Worm (Caenorhabditis elegans) whole organism, late embryonic: ENCODE results near the gene wdr-48.
A peak's percentile ranks its signal among the peaks of the same experiment; 100 is the strongest.

Source experiments
- C08G9.2 ChIP-seq: sonication (generic microtip); optimal IDR thresholded peaks from 2 replicates; lab custom pipeline; 2016; ENCODE audit warnings: mild to moderate bottlenecking, missing genetic modification characterization, moderate library complexity, missing compliant biosample characterization
- C38D4.7 ChIP-seq: fragments of 200-800 bp; sonication (Bioruptor generic); optimal IDR thresholded peaks from 2 replicates; lab custom pipeline; 2018; ENCODE audit warnings: mild to moderate bottlenecking, missing genetic modification characterization, moderate library complexity, missing compliant biosample characterization
- T23F11.4 ChIP-seq: fragments of 200-800 bp; sonication (Bioruptor generic); optimal IDR thresholded peaks from 2 replicates; lab custom pipeline; 2018; ENCODE audit warnings: mild to moderate bottlenecking, missing genetic modification characterization, missing compliant biosample characterization
- Y22D7AL.16 ChIP-seq: sonication (generic microtip); optimal IDR thresholded peaks from 2 replicates; lab custom pipeline; 2016; ENCODE audit warnings: missing genetic modification characterization, missing compliant biosample characterization
- ahr-1 ChIP-seq: sonication (generic microtip); optimal IDR thresholded peaks from 2 replicates; lab custom pipeline; 2016; ENCODE audit warnings: missing genetic modification characterization, missing compliant biosample characterization
- ama-1 ChIP-seq: fragments of 150-350 bp; optimal IDR thresholded peaks from 2 replicates; lab custom pipeline; 2014
- ceh-14 ChIP-seq: sonication (generic microtip); optimal IDR thresholded peaks from 2 replicates; lab custom pipeline; 2016; ENCODE audit warnings: missing genotype, missing genetic modification characterization, missing compliant biosample characterization
- ceh-2 ChIP-seq: sonication (generic microtip); optimal IDR thresholded peaks from 2 replicates; lab custom pipeline; 2016; ENCODE audit warnings: missing genotype, missing genetic modification characterization, missing compliant biosample characterization
- ceh-24 ChIP-seq: sonication (generic microtip); optimal IDR thresholded peaks from 2 replicates; lab custom pipeline; 2016; ENCODE audit warnings: mild to moderate bottlenecking, missing genetic modification characterization, missing compliant biosample characterization
- ceh-30 ChIP-seq: fragments of 150-350 bp; optimal IDR thresholded peaks from 2 replicates; lab custom pipeline; 2014; ENCODE audit warnings: missing biosample characterization, missing genetic modification characterization
- ceh-31 ChIP-seq: sonication (generic microtip); optimal IDR thresholded peaks from 2 replicates; lab custom pipeline; 2016; ENCODE audit warnings: missing genetic modification characterization, missing compliant biosample characterization
- ceh-45 ChIP-seq: fragments of 200-800 bp; sonication (Bioruptor generic); IDR thresholded peaks from 2 replicates; pipeline ENCODE4 v1.3.6; 2022; ENCODE audit warnings: missing genetic modification reagents, missing genetic modification characterization, missing compliant biosample characterization
- elt-4 ChIP-seq: sonication (generic microtip); optimal IDR thresholded peaks from 2 replicates; lab custom pipeline; 2016; ENCODE audit warnings: missing genetic modification characterization, missing compliant biosample characterization
- ets-4 ChIP-seq: sonication (generic microtip); optimal IDR thresholded peaks from 2 replicates; lab custom pipeline; 2016; ENCODE audit warnings: missing genetic modification characterization, missing compliant biosample characterization
- gmeb-2 ChIP-seq: sonication (generic microtip); optimal IDR thresholded peaks from 2 replicates; lab custom pipeline; 2016; ENCODE audit warnings: missing genetic modification characterization, inconsistent platforms, missing compliant biosample characterization
- hlh-30 ChIP-seq: sonication (generic microtip); optimal IDR thresholded peaks from 2 replicates; lab custom pipeline; 2017; ENCODE audit warnings: antibody characterized with exemption, missing genetic modification characterization, missing compliant biosample characterization; ENCODE audit not compliant: insufficient read depth
- hlh-8 ChIP-seq: sonication (generic microtip); optimal IDR thresholded peaks from 2 replicates; lab custom pipeline; 2016; ENCODE audit warnings: missing genotype, missing genetic modification characterization, missing compliant biosample characterization
- lim-6 ChIP-seq: sonication (generic microtip); optimal IDR thresholded peaks from 2 replicates; lab custom pipeline; 2016; ENCODE audit warnings: missing genetic modification characterization, missing compliant biosample characterization
- madf-2 ChIP-seq: sonication (generic microtip); optimal IDR thresholded peaks from 2 replicates; lab custom pipeline; 2017; ENCODE audit warnings: missing genetic modification characterization, missing compliant biosample characterization
- mec-3 ChIP-seq: sonication (generic microtip); optimal IDR thresholded peaks from 2 replicates; lab custom pipeline; 2016; ENCODE audit warnings: borderline replicate concordance, missing genetic modification characterization, missing compliant biosample characterization
- nfya-1 ChIP-seq: sonication (generic microtip); optimal IDR thresholded peaks from 2 replicates; lab custom pipeline; 2017; ENCODE audit warnings: missing genetic modification characterization, mild to moderate bottlenecking, missing compliant biosample characterization, antibody characterized with exemption, moderate library complexity
- nhr-11 ChIP-seq: fragments of 150-350 bp; optimal IDR thresholded peaks from 2 replicates; lab custom pipeline; 2014; ENCODE audit warnings: missing biosample characterization, missing genetic modification characterization
- nhr-232 ChIP-seq: sonication (generic microtip); optimal IDR thresholded peaks from 2 replicates; lab custom pipeline; 2016; ENCODE audit warnings: missing genetic modification characterization, missing compliant biosample characterization
- npax-4 ChIP-seq: sonication (generic microtip); optimal IDR thresholded peaks from 2 replicates; lab custom pipeline; 2016; ENCODE audit warnings: missing genetic modification characterization, missing compliant biosample characterization
- odd-2 ChIP-seq: sonication (generic microtip); optimal IDR thresholded peaks from 2 replicates; lab custom pipeline; 2017; ENCODE audit warnings: antibody characterized with exemption, mild to moderate bottlenecking, missing genetic modification characterization, missing compliant biosample characterization
- pat-9 ChIP-seq: fragments of 200-800 bp; sonication (Bioruptor generic); optimal IDR thresholded peaks from 2 replicates; lab custom pipeline; 2018; ENCODE audit warnings: mild to moderate bottlenecking, missing genetic modification characterization, moderate library complexity, missing compliant biosample characterization
- pax-1 ChIP-seq: fragments of 150-350 bp; optimal IDR thresholded peaks from 2 replicates; lab custom pipeline; 2014; ENCODE audit warnings: missing biosample characterization, missing genetic modification characterization
- pha-2 ChIP-seq: sonication (generic microtip); optimal IDR thresholded peaks from 2 replicates; lab custom pipeline; 2017; ENCODE audit warnings: mild to moderate bottlenecking, missing genetic modification characterization, missing compliant biosample characterization
- pqm-1 ChIP-seq: sonication (generic microtip); optimal IDR thresholded peaks from 2 replicates; lab custom pipeline; 2016; ENCODE audit warnings: missing genetic modification characterization, missing compliant biosample characterization
- pros-1 ChIP-seq: fragments of 150-350 bp; optimal IDR thresholded peaks from 2 replicates; lab custom pipeline; 2014; ENCODE audit warnings: missing biosample characterization, missing genetic modification reagents, missing genetic modification characterization
- ref-2 ChIP-seq: sonication (generic microtip); optimal IDR thresholded peaks from 2 replicates; lab custom pipeline; 2016; ENCODE audit warnings: missing genetic modification characterization, missing compliant biosample characterization
- rnt-1 ChIP-seq: sonication (generic microtip); optimal IDR thresholded peaks from 2 replicates; lab custom pipeline; 2016; ENCODE audit warnings: missing genetic modification characterization, missing compliant biosample characterization
- sdc-2 ChIP-seq: sonication (generic microtip); optimal IDR thresholded peaks from 2 replicates; lab custom pipeline; 2016; ENCODE audit warnings: missing genotype, missing genetic modification characterization, missing compliant biosample characterization
- syd-9 ChIP-seq: sonication (generic microtip); optimal IDR thresholded peaks from 2 replicates; lab custom pipeline; 2016; ENCODE audit warnings: mild to moderate bottlenecking, missing genetic modification characterization, moderate library complexity, missing compliant biosample characterization
- tbx-2 ChIP-seq: sonication (generic microtip); optimal IDR thresholded peaks from 2 replicates; lab custom pipeline; 2016; ENCODE audit warnings: missing genetic modification characterization, missing compliant biosample characterization
- unc-55 ChIP-seq: sonication (generic microtip); optimal IDR thresholded peaks from 2 replicates; lab custom pipeline; 2017; ENCODE audit warnings: missing biosample characterization, missing genetic modification reagents, missing genetic modification characterization
- unc-86 ChIP-seq: sonication (generic microtip); optimal IDR thresholded peaks from 2 replicates; lab custom pipeline; 2016; ENCODE audit warnings: missing genetic modification characterization, missing compliant biosample characterization

The wdr-48 gene

DNA sequence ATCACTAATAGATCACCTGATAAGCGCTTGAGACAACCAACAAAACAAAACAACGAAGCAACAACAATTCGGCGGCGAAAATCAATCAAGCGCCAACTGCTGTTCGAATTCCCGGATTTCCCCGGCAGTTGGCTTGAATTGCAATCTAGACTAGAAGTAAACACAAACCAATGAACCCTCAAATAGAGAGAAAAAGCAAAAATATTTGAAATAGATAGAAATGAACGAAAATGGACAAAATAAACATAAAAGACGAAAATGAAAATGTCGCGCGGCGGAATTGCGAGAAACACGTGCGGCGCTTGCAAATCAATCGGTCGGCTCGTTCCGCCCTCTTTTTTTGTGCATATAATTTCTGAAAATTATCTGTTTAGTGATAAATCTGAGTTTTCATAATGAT, 10.2 kb upstream of the wdr-48 start, which contains the start of gene idhg-1 (continued):
- peak; percentile 97 for TF ChIP-seq nhr-232 (tag; lab: Kevin White, UChicago)
- TF ChIP-seq odd-2 (tag; lab: Kevin White, UChicago) = peak; percentile 96
- TF ChIP-seq mec-3 (tag; lab: Kevin White, UChicago) = peak; percentile 91
- TF ChIP-seq ceh-2 (tag; lab: Kevin White, UChicago) = peak; percentile 98
- peak; percentile 48 for TF ChIP-seq ceh-30 (tag; lab: Kevin White, UChicago)
- TF ChIP-seq sdc-2 (tag; lab: Kevin White, UChicago) = peak; percentile 88
- TF ChIP-seq tbx-2 (tag; lab: Kevin White, UChicago) = peak; percentile 99
- peak; percentile 94 for TF ChIP-seq pha-2 (tag; lab: Kevin White, UChicago)
- TF ChIP-seq elt-4 (tag; lab: Kevin White, UChicago) = peak; percentile 99
- TF ChIP-seq ets-4 (tag; lab: Kevin White, UChicago) = peak; percentile 89
- TF ChIP-seq C38D4.7 (GFP tag; lab: Kevin White, UChicago) = peak; percentile 94
- TF ChIP-seq Y22D7AL.16 (tag; lab: Kevin White, UChicago) = peak; percentile 91
- TF ChIP-seq pat-9 (tag; lab: Kevin White, UChicago) = peak; percentile 96
- TF ChIP-seq nhr-11 (tag; lab: Kevin White, UChicago) = peak; percentile 88
- peak; percentile 99 for TF ChIP-seq ref-2 (tag; lab: Kevin White, UChicago)
- TF ChIP-seq hlh-30 = peak; percentile 68
- peak; percentile 85 for TF ChIP-seq ceh-45 (GFP tag; lab: Robert Waterston, UW)
- TF ChIP-seq unc-55 (GFP tag; lab: Kevin White, UChicago) = no peak
- peak; percentile 95 for TF ChIP-seq lim-6 (tag; lab: Kevin White, UChicago)
- TF ChIP-seq madf-2 (tag; lab: Kevin White, UChicago) = peak; percentile 94
- TF ChIP-seq pqm-1 (tag; lab: Kevin White, UChicago) = peak; percentile 85
- peak; percentile 98 for TF ChIP-seq hlh-8 (tag; lab: Kevin White, UChicago)
- TF ChIP-seq rnt-1 (tag; lab: Kevin White, UChicago) = peak; percentile 94
- TF ChIP-seq, all 69 proteins: peak for 64

ce11 chrIII:4581495-4581894, 2.8 kb downstream of the wdr-48 start, which contains the start of gene F35G12.12:
F35G12.12 (plus strand) TSS chrIII:4581795.
- TF ChIP-seq ahr-1 (tag; lab: Kevin White, UChicago) = no peak
- no peak for TF ChIP-seq elt-4 (tag; lab: Kevin White, UChicago)
- no peak for TF ChIP-seq rnt-1 (tag; lab: Kevin White, UChicago)
- no peak for TF ChIP-seq T23F11.4
- TF ChIP-seq tbx-2 (tag; lab: Kevin White, UChicago) = no peak
- no peak for TF ChIP-seq unc-86 (tag; lab: Kevin White, UChicago)
- TF ChIP-seq pqm-1 (tag; lab: Kevin White, UChicago) = no peak
- no peak for TF ChIP-seq pat-9 (tag; lab: Kevin White, UChicago)
- no peak for TF ChIP-seq pax-1
- no peak for TF ChIP-seq syd-9
- TF ChIP-seq ceh-31 (tag; lab: Kevin White, UChicago) = no peak
- no peak for TF ChIP-seq npax-4 (tag; lab: Kevin White, UChicago)
- TF ChIP-seq nhr-11 (tag; lab: Kevin White, UChicago) = no peak
- no peak for TF ChIP-seq mec-3 (tag; lab: Kevin White, UChicago)
- TF ChIP-seq ama-1 (lab: Kevin White, UChicago) = no peak
- TF ChIP-seq ceh-24 (tag; lab: Kevin White, UChicago) = no peak
- no peak for TF ChIP-seq pros-1 (tag; lab: Kevin White, UChicago)
- TF ChIP-seq gmeb-2 (tag; lab: Kevin White, UChicago) = no peak

DNA sequence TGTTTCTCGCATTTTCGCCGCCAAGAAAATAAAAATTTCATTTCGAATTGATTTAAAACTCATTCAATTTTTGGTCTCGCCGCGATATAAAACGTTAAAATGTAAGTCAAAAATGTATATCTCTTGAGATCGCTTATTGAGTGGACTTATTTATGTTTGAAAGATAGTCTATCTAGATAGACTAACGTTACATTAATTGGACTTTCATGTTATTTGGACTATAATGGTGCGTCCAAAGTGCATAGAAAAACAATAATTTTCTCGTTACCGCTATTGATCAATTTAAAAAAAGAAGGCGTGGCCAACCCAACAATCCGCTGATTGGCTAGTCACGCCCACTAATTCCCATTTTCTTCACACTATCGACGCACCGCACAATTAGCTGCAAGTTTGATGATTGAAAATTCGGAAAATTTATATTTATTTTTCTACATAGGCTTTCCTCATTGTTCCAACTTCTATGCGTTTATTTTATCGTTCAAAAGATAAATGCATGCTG, 5.5 kb downstream of the wdr-48 start, which contains the start of gene F35G12.5:
Gene F35G12.5 (plus strand): TSS at position 51 of the 499 bp plus-strand sequence.
- no peak for TF ChIP-seq nhr-11 (tag; lab: Kevin White, UChicago)
- peak; percentile 95 for TF ChIP-seq nfya-1 (tag; lab: Kevin White, UChicago)
- no peak for TF ChIP-seq C08G9.2 (tag; lab: Kevin White, UChicago)
- no peak for TF ChIP-seq ceh-14 (tag; lab: Kevin White, UChicago)
- TF ChIP-seq, all 69 proteins: peak for 1
